Fruit fly (Drosophila melanogaster): ENCODE data around the gene for.
A peak's percentile ranks its signal among the peaks of the same experiment; 100 is the strongest.

Gene for

DNA sequence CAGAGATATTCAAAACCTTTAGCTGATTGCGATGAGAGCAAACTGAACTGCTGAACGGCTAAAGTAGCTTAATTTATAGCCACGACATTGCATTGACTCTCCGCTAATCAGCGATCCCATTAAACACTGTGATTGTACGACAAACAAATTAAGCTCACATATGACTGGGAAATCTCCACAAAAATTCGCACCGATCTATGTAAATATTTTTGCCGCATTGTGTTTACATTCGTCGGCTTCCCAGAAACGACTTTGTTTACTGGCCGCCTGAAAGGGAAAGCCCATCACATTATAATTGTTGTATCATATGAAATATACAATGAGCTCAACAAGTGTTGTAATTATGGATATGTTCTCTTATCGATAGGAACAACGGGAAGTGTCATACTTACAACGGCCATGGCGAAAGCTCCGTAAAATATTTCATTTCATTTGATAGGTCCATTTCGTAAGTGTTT is 38.6 kb upstream of the for start, which contains the start of gene CG16713:
Gene CG16713, minus strand, starts transcription at position 51 of the 458 bp plus-strand sequence.
- TF ChIP-seq Eip74EF (GFP tag; optimal IDR thresholded peaks at IDR 0.05): no peak
- TF ChIP-seq Antp (GFP tag; optimal IDR thresholded peaks at IDR 0.05): no peak
- TF ChIP-seq Elba2 (GFP tag; optimal IDR thresholded peaks at IDR 0.05): no peak
- no peak for TF ChIP-seq amos (GFP tag; IDR thresholded peaks at IDR 0.05; ENCODE audit: partially characterized antibody)
- peak; percentile 25 for TF ChIP-seq sug (tag; optimal IDR thresholded peaks at IDR 0.05)
- TF ChIP-seq pita (GFP tag; optimal IDR thresholded peaks at IDR 0.05): no peak
- TF ChIP-seq CG4617 (GFP tag; optimal IDR thresholded peaks at IDR 0.05; ENCODE audit: borderline replicate concordance): no peak
- TF ChIP-seq CG17912 (GFP tag; optimal IDR thresholded peaks at IDR 0.05): no peak
- TF ChIP-seq CG34376 (GFP tag; optimal IDR thresholded peaks at IDR 0.05): peak; percentile 31
- no peak for TF ChIP-seq HHEX (GFP tag; optimal IDR thresholded peaks at IDR 0.05)
- no peak for TF ChIP-seq CG31441 (GFP tag; IDR thresholded peaks at IDR 0.05)
- TF ChIP-seq ssp (GFP tag; IDR thresholded peaks at IDR 0.05): no peak

DNA sequence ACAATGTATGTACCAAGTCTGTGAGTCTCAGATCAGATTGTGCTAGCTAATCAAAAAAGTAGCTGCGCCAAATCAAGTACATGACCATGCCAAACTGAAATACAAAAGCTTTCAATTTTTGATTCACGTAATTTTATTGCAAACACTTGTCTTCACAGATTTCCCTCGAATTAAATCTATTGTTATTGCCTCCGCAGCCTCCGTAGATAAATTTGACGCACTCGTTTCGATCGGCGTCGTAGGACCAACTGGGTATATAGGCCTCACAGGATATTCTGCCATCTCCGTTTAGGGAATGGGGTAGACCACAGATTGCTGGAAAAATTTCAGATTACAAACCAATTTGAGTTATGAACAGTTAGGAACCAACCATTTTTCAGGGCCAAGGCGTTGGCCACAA is 38.2 kb upstream of the for start, which contains the start of gene CG43165:
Gene CG43165, minus strand, starts transcription at position 101 of the 400 bp plus-strand sequence.
- TF ChIP-seq sens-2 (GFP tag; IDR thresholded peaks at IDR 0.05) (no peak), CG4424 (GFP tag; optimal IDR thresholded peaks at IDR 0.05) (no peak), CG8765 (GFP tag; IDR thresholded peaks at IDR 0.05) (peak; percentile 22; the same call in 1 of the 2 replicates), CG4820 (GFP tag; optimal IDR thresholded peaks at IDR 0.05) (no peak), Pdp1 (GFP tag; optimal IDR thresholded peaks at IDR 0.05) (peak in 1 of 2 experiments; percentile 12), ab (GFP tag; optimal IDR thresholded peaks at IDR 0.05) (no peak), CG30431 (GFP tag; optimal IDR thresholded peaks at IDR 0.05) (no peak), row (GFP tag; IDR thresholded peaks at IDR 0.05) (no peak), en (GFP tag; optimal IDR thresholded peaks at IDR 0.05) (no peak), ranshi (GFP tag; IDR thresholded peaks at IDR 0.05) (no peak), HmgD (GFP tag; optimal IDR thresholded peaks at IDR 0.05) (no peak), Sox102F (GFP tag; optimal IDR thresholded peaks at IDR 0.05) (no peak), ttk (GFP tag; IDR thresholded peaks at IDR 0.05) (no peak), Rx (GFP tag; IDR thresholded peaks at IDR 0.05) (no peak), gro (GFP tag; optimal IDR thresholded peaks at IDR 0.05) (no peak), Dip2 (GFP tag; IDR thresholded peaks at IDR 0.05) (no peak), org-1 (GFP tag; optimal IDR thresholded peaks at IDR 0.05) (no peak)

DNA sequence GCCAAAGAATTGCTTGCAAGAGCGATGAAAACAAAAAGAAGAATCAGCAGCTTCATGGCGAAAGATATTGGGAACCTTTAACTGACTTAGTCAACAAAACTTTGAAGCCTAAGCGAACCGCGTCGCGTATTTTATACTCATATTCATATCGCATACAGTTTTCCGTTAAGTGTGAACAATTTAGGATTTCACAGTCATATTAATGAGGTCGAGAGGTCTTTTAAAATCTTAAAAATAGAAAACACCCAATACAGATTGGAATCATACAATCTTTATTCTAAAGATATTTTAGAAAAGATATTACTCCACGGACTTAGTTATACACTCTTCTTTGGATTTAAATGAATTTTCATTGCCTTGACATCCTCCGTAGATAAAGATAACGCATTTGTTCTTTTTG is 37.1 kb upstream of the for start, which contains the start of gene Acp24A4:
Gene Acp24A4, minus strand, starts transcription at position 101 of the 400 bp plus-strand sequence.
- TF ChIP-seq CG15073 (GFP tag; optimal IDR thresholded peaks at IDR 0.05): no peak
- no peak for TF ChIP-seq jumu (GFP tag; optimal IDR thresholded peaks at IDR 0.05)
- no peak for TF ChIP-seq CG8944 (GFP tag; optimal IDR thresholded peaks at IDR 0.05)
- no peak for TF ChIP-seq CG13424 (tag; optimal IDR thresholded peaks at IDR 0.05)
- TF ChIP-seq z (GFP tag; IDR thresholded peaks at IDR 0.05): no peak
- no peak for TF ChIP-seq CG14014 (GFP tag; IDR thresholded peaks at IDR 0.05)
- TF ChIP-seq GATAe (GFP tag; conservative IDR thresholded peaks at IDR 0.05): no peak
- no peak for TF ChIP-seq pnt (GFP tag; optimal IDR thresholded peaks at IDR 0.05)
- no peak for TF ChIP-seq CG14050 (GFP tag; IDR thresholded peaks at IDR 0.05)
- TF ChIP-seq repo (GFP tag; optimal IDR thresholded peaks at IDR 0.05): no peak
- TF ChIP-seq amos (GFP tag; IDR thresholded peaks at IDR 0.05; ENCODE audit: partially characterized antibody): no peak
- TF ChIP-seq salm (tag; optimal IDR thresholded peaks at IDR 0.05): no peak
- TF ChIP-seq fd64A (GFP tag; optimal IDR thresholded peaks at IDR 0.05): no peak
